Fruit fly (Drosophila melanogaster): ENCODE data around the gene Fic.

DNA sequence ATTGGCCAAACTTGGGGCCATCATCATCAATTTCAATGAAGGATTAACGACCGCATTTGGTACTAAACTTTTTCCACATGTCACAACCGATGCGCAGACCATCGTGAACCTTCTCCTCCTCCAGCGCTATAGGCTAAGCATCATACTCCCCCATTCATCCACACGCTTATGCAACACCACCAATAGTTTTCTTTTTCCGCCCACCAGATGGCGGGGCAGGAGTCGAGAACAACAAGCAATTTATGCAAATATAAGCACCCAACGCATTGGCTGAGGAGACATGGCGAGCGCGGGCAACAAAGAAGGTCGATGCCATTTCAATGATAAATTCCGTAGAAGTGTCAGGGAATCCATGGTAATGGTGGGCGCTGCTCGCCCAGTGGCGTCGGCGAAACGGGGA lies 32.7 kb upstream of the Fic start:
- TF ChIP-seq Lpt (GFP tag; optimal IDR thresholded peaks at IDR 0.05) (no peak), vri (GFP tag; optimal IDR thresholded peaks at IDR 0.05) (no peak), CG6854 (GFP tag; optimal IDR thresholded peaks at IDR 0.05) (no peak), CG11902 (GFP tag; optimal IDR thresholded peaks at IDR 0.05) (no peak), Sox15 (GFP tag; optimal IDR thresholded peaks at IDR 0.05) (no peak), CG3032 (tag; optimal IDR thresholded peaks at IDR 0.05) (no peak), Hr4 (GFP tag; optimal IDR thresholded peaks at IDR 0.05) (no peak), dac (GFP tag; optimal IDR thresholded peaks at IDR 0.05) (no peak), Gug (GFP tag; IDR thresholded peaks at IDR 0.05) (no peak), Hr39 (GFP tag; optimal IDR thresholded peaks at IDR 0.05) (no peak)
